Worm (Caenorhabditis elegans): ENCODE data around the gene ant-1.1.
A peak's percentile ranks its signal among the peaks of the same experiment; 100 is the strongest.

DNA sequence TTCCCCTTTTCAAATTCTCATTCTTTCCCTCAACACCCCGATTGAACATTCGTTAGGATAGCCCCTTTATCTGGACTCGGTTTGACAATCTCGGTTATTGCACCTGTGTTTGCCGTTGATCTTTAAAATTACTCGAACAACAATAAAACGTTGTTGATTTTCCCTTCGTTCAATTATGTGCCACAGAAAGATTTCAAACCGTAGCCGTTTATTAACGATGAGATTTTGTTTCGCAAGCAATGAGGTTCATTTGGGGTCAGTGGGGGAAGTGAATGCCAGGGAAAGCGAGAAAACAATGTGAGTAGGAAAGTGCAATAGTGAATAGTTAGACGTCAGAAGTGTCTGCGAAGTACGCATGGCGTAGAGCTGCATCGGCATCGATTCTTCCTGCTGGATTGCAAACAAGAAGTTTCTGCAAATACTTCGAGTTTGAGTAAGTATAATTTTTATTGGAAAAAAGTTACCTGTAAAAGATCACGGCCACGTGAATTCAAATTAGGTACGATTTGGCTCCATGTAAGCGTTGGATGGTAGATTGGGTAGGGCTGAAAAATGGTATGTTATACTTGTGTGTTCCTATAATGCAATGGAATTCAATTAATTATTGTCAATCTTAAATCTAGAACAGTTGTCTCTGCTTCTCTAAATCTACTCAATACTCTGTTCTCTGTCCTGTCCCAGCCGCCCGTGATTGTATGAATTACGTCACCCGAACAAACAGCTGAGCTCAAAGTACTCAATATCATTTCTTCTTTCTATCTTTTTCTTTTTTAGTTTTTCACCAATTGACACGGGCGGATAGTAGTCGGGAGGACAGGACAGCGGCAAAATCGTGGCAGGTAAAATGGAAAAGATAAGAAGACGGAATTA is 1.8 kb downstream of the ant-1.1 start, which contains the start of gene kel-3:
- TF ChIP-seq lsy-2 (tag; optimal IDR thresholded peaks at IDR 0.05) (peak; percentile 78 to 89), ets-5 (GFP tag; IDR thresholded peaks at IDR 0.05) (no peak), lin-39 (tag; optimal IDR thresholded peaks at IDR 0.05) (peak; percentile 67), nhr-12 (tag; optimal IDR thresholded peaks at IDR 0.05) (no peak), egl-27 (tag; optimal IDR thresholded peaks at IDR 0.05) (no peak), lin-13 (GFP tag; optimal IDR thresholded peaks at IDR 0.05) (peak; percentile 39), mdl-1 (tag; optimal IDR thresholded peaks at IDR 0.05) (peak in 1 of 2 experiments; percentile 68), unc-130 (tag; optimal IDR thresholded peaks at IDR 0.05) (peak; percentile 86)
